Worm (Caenorhabditis elegans) whole organism, early embryonic: ENCODE results near the gene srab-8.

Source experiments
- B0310.2 ChIP-seq: sonication (generic microtip); optimal IDR thresholded peaks from 2 replicates; lab custom pipeline; 2016; ENCODE audit warnings: mild to moderate bottlenecking, missing genetic modification characterization, missing compliant biosample characterization
- F13C5.2 ChIP-seq: sonication (generic microtip); optimal IDR thresholded peaks from 2 replicates; lab custom pipeline; 2017; ENCODE audit warnings: mild to moderate bottlenecking, missing genetic modification characterization, inconsistent platforms, missing compliant biosample characterization
- ama-1 ChIP-seq: fragments of 150-350 bp; optimal IDR thresholded peaks from 2 replicates; lab custom pipeline; 2014
- ceh-13 ChIP-seq: fragments of 200-800 bp; sonication (Bioruptor generic); optimal IDR thresholded peaks from 2 replicates; lab custom pipeline; 2018; ENCODE audit warnings: mild to moderate bottlenecking, missing genetic modification characterization, missing compliant biosample characterization
- ceh-36 ChIP-seq: sonication (generic microtip); optimal IDR thresholded peaks from 2 replicates; lab custom pipeline; 2016; ENCODE audit warnings: missing genetic modification characterization, inconsistent platforms, missing compliant biosample characterization
- flt-1 ChIP-seq: fragments of 200-800 bp; sonication (Bioruptor generic); IDR thresholded peaks from 2 replicates; pipeline ENCODE4 v1.3.6; 2022; ENCODE audit warnings: missing genetic modification characterization, missing compliant biosample characterization
- hmbx-1 ChIP-seq: sonication (generic microtip); optimal IDR thresholded peaks from 2 replicates; lab custom pipeline; 2016; ENCODE audit warnings: mild to moderate bottlenecking, missing genetic modification characterization, missing compliant biosample characterization
- hmg-4 ChIP-seq: fragments of 200-800 bp; sonication (Bioruptor generic); optimal IDR thresholded peaks from 2 replicates; lab custom pipeline; 2018; ENCODE audit warnings: mild to moderate bottlenecking, missing genetic modification characterization, missing compliant biosample characterization
- hnd-1 ChIP-seq: sonication (generic microtip); optimal IDR thresholded peaks from 2 replicates; lab custom pipeline; 2016; ENCODE audit warnings: missing genetic modification characterization, missing compliant biosample characterization
- pes-1 ChIP-seq: fragments of 200-800 bp; sonication (Bioruptor generic); IDR thresholded peaks from 2 replicates; pipeline ENCODE4 v1.3.6; 2022; ENCODE audit warnings: missing genetic modification reagents, missing genetic modification characterization, missing compliant biosample characterization
- scrt-1 ChIP-seq: fragments of 200-800 bp; sonication (Bioruptor generic); IDR thresholded peaks from 2 replicates; pipeline ENCODE4 v1.3.6; 2022; ENCODE audit warnings: missing genetic modification characterization, missing compliant biosample characterization
- sea-1 ChIP-seq: fragments of 200-800 bp; sonication (Bioruptor generic); conservative IDR thresholded peaks from 2 replicates; pipeline ENCODE4 v1.3.6; 2022; ENCODE audit warnings: missing genetic modification characterization, missing compliant biosample characterization
- tbx-37 ChIP-seq: fragments of 200-800 bp; sonication (Bioruptor generic); conservative IDR thresholded peaks from 2 replicates; pipeline ENCODE4 v1.3.6; 2022; ENCODE audit warnings: missing genetic modification reagents, missing genetic modification characterization, missing compliant biosample characterization
- tra-4 ChIP-seq: sonication (generic microtip); optimal IDR thresholded peaks from 2 replicates; lab custom pipeline; 2017; ENCODE audit warnings: missing genetic modification characterization, missing compliant biosample characterization

DNA sequence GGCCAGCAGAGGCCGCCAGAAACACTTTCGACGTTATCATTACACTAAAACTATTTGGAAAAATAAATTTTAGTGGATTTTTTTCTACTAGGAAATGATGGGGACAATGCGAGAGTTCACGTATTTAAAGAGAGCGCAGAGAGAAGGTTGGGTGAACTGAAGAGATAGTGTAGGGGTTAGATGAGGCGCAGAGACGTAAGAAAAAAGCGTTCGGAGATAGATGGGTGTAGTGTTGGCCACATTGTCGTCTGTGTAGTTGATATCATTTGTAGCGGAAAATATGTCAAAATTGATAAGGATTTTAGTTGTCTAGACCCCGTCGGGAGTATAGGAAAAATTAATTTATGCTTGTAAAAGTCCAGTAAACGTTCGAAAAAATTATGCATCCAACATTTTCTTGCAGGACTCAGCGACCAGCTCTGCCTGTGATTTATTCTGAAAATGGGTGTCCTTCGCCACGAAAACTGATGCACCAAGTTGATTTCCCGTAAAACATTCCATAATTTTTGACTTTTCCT lies 16.9 kb downstream of the srab-8 start, which contains the start of the genes Y73C8B.3 and Y73C8B.9:
- TF ChIP-seq tra-4 (no peak), pes-1 (no peak), ama-1 (lab: Kevin White, UChicago) (no peak), flt-1 (GFP tag; lab: Robert Waterston, UW) (no peak), ceh-36 (tag; lab: Kevin White, UChicago) (no peak), F13C5.2 (tag; lab: Kevin White, UChicago) (no peak), hmg-4 (no peak), scrt-1 (GFP tag; lab: Robert Waterston, UW) (no peak), tbx-37 (GFP tag; lab: Robert Waterston, UW) (no peak), hmbx-1 (tag; lab: Kevin White, UChicago) (no peak), B0310.2 (no peak), ceh-13 (no peak), sea-1 (GFP tag; lab: Robert Waterston, UW) (no peak), hnd-1 (tag; lab: Kevin White, UChicago) (no peak)
